Worm (Caenorhabditis elegans) whole organism, mixed stage, embryonic: ENCODE results near the gene nhr-152.

Experiments
- bed-3 ChIP-seq: fragments of 200-800 bp; sonication (Bioruptor generic); optimal IDR thresholded peaks from 3 replicates; lab custom pipeline; 2018; ENCODE audit warnings: mild to moderate bottlenecking, missing genetic modification characterization, moderate library complexity, missing compliant biosample characterization
- blmp-1 ChIP-seq: fragments of 150-350 bp; optimal IDR thresholded peaks from 2 replicates; lab custom pipeline; 2014; ENCODE audit warnings: missing biosample characterization, missing genetic modification characterization
- ceh-39 ChIP-seq: fragments of 150-350 bp; optimal IDR thresholded peaks from 2 replicates; lab custom pipeline; 2014; ENCODE audit warnings: missing biosample characterization, missing genetic modification characterization
- ceh-43 ChIP-seq: fragments of 200-800 bp; sonication (Bioruptor generic); optimal IDR thresholded peaks from 2 replicates; lab custom pipeline; 2018; ENCODE audit warnings: mild to moderate bottlenecking, missing genetic modification characterization, moderate library complexity, missing compliant biosample characterization
- ceh-83 ChIP-seq: fragments of 200-800 bp; sonication (Bioruptor generic); optimal IDR thresholded peaks from 2 replicates; lab custom pipeline; 2018; ENCODE audit warnings: mild to moderate bottlenecking, missing genetic modification characterization, missing compliant biosample characterization
- ces-1 ChIP-seq: fragments of 150-350 bp; optimal IDR thresholded peaks from 2 replicates; lab custom pipeline; 2014; ENCODE audit warnings: missing biosample characterization, missing genetic modification reagents, missing genetic modification characterization
- cnd-1 ChIP-seq: fragments of 200-800 bp; sonication (Bioruptor generic); optimal IDR thresholded peaks from 2 replicates; lab custom pipeline; 2018; ENCODE audit warnings: mild to moderate bottlenecking, missing genetic modification characterization, missing compliant biosample characterization
- drap-1 ChIP-seq: fragments of 200-800 bp; sonication (Bioruptor generic); optimal IDR thresholded peaks from 3 replicates; lab custom pipeline; 2018; ENCODE audit warnings: mild to moderate bottlenecking, missing genetic modification characterization, missing compliant biosample characterization
- elt-1 ChIP-seq: sonication (generic microtip); optimal IDR thresholded peaks from 2 replicates; lab custom pipeline; 2017; ENCODE audit warnings: missing genetic modification characterization, mild to moderate bottlenecking, missing compliant biosample characterization, antibody characterized with exemption, moderate library complexity, borderline replicate concordance; ENCODE audit not compliant: insufficient read depth
- elt-3 ChIP-seq: fragments of 150-350 bp; optimal IDR thresholded peaks from 2 replicates; lab custom pipeline; 2014; ENCODE audit warnings: missing biosample characterization, missing genetic modification characterization
- hlh-1 ChIP-seq: fragments of 150-350 bp; optimal IDR thresholded peaks from 2 replicates; lab custom pipeline; 2014; ENCODE audit warnings: missing biosample characterization, missing genetic modification reagents, missing genetic modification characterization
- lsy-2 ChIP-seq: fragments of 150-350 bp; optimal IDR thresholded peaks from 2 replicates; lab custom pipeline; 2014; ENCODE audit warnings: missing biosample characterization, missing genetic modification characterization
- mab-5 ChIP-seq: fragments of 150-350 bp; optimal IDR thresholded peaks from 2 replicates; lab custom pipeline; 2014; ENCODE audit warnings: missing biosample characterization, missing genetic modification characterization
- mep-1 ChIP-seq: fragments of 150-350 bp; optimal IDR thresholded peaks from 2 replicates; lab custom pipeline; 2017; ENCODE audit warnings: missing biosample characterization, missing genetic modification reagents, missing genetic modification characterization, inconsistent platforms
- nhr-12 ChIP-seq: fragments of 150-350 bp; optimal IDR thresholded peaks from 2 replicates; lab custom pipeline; 2014; ENCODE audit warnings: missing biosample characterization, missing genetic modification characterization
- nhr-237 ChIP-seq: fragments of 150-350 bp; optimal IDR thresholded peaks from 2 replicates; lab custom pipeline; 2014; ENCODE audit warnings: missing biosample characterization, missing genetic modification characterization
- nhr-28 ChIP-seq: fragments of 150-350 bp; optimal IDR thresholded peaks from 2 replicates; lab custom pipeline; 2014; ENCODE audit warnings: missing biosample characterization, missing genetic modification characterization
- nhr-76 ChIP-seq: sonication (generic microtip); optimal IDR thresholded peaks from 2 replicates; lab custom pipeline; 2017; ENCODE audit warnings: missing biosample characterization, missing genetic modification characterization
- pha-4 ChIP-seq: fragments of 150-350 bp; optimal IDR thresholded peaks from 2 replicates; lab custom pipeline; 2018; ENCODE audit warnings: missing biosample characterization, missing genetic modification reagents, missing genetic modification characterization
- sem-2 ChIP-seq: fragments of 200-800 bp; sonication (Bioruptor generic); optimal IDR thresholded peaks from 2 replicates; lab custom pipeline; 2018; ENCODE audit warnings: mild to moderate bottlenecking, missing genetic modification characterization, missing compliant biosample characterization
- snpc-4 ChIP-seq: fragments of 150-350 bp; optimal IDR thresholded peaks from 2 replicates; lab custom pipeline; 2014; ENCODE audit warnings: missing biosample characterization, missing genetic modification characterization
- sptf-1 ChIP-seq: sonication (generic microtip); optimal IDR thresholded peaks from 2 replicates; lab custom pipeline; 2017; ENCODE audit warnings: mild to moderate bottlenecking, missing genetic modification characterization, moderate library complexity, missing compliant biosample characterization
- unc-120 ChIP-seq: sonication (generic microtip); optimal IDR thresholded peaks from 2 replicates; lab custom pipeline; 2017; ENCODE audit warnings: missing genetic modification characterization, missing compliant biosample characterization; ENCODE audit not compliant: poor library complexity, severe bottlenecking
- unc-39 ChIP-seq: fragments of 150-350 bp; optimal IDR thresholded peaks from 2 replicates; lab custom pipeline; 2014; ENCODE audit warnings: missing biosample characterization, missing genetic modification characterization
- unc-62 ChIP-seq: fragments of 150-350 bp; optimal IDR thresholded peaks from 2 replicates; lab custom pipeline; 2014; ENCODE audit warnings: missing biosample characterization, missing genetic modification reagents, missing genetic modification characterization
- ztf-11 ChIP-seq: fragments of 150-350 bp; optimal IDR thresholded peaks from 2 replicates; lab custom pipeline; 2014; ENCODE audit warnings: missing biosample characterization, missing genetic modification characterization

Gene nhr-152

DNA sequence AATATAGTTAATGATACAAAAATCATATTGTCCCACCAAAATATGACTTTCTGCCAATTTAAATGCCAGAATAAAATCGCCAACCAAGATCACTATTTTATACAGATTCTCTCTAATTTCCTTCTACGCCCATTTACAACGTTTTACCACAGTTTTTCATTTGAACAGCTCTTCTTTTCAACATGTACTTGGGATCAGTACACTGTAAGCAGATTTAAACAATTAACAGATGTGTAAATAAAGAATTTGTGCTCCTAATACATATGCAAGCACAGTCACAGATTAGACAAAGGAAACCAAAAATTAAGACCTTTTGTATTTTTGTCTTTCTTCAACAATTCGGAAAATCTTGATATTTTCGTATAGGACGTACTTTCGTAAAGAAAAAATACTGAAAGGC is 42.7 kb upstream of the nhr-152 start, which contains the start of gene F07C4.11:
Gene F07C4.11 (minus strand): TSS at position 101 of the 400 bp plus-strand sequence.
- no peak for TF ChIP-seq unc-39 (tag; lab: Kevin White, UChicago)
- TF ChIP-seq mab-5 = no peak
- no peak for TF ChIP-seq elt-1
- TF ChIP-seq lsy-2 (tag; lab: Kevin White, UChicago) = no peak
- TF ChIP-seq sptf-1 (tag; lab: Kevin White, UChicago) = no peak

DNA sequence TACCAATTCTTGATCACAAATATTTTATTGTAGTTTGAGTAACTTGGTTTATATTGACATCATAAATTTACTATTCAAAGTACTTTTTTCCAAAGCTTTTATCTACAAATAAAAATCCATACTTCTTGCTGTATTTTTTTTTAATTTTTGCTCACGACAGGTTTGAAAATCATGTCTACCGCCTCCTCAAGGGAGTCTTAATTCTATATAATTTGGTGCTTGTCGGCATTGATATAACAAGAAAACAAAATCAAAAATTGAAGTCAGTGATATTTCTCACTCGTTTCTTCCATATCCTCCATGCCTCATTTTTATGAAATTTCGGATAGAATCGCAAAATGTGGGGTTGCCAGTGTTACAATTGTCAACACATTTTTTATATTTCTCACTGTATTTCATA is 40.7 kb upstream of the nhr-152 start, which contains the start of gene str-47:
Gene str-47 (plus strand): TSS at position 301 of the 400 bp plus-strand sequence.
- TF ChIP-seq bed-3 (GFP tag; lab: Kevin White, UChicago) (no peak), sem-2 (GFP tag; lab: Kevin White, UChicago) (no peak), lsy-2 (tag; lab: Kevin White, UChicago) (no peak), nhr-237 (tag; lab: Kevin White, UChicago) (no peak), ceh-39 (tag; lab: Kevin White, UChicago) (no peak), ceh-43 (GFP tag; lab: Kevin White, UChicago) (no peak), unc-62 (GFP tag; lab: Kevin White, UChicago) (no peak), ztf-11 (no peak), elt-1 (no peak), nhr-76 (tag; lab: Kevin White, UChicago) (no peak), blmp-1 (tag; lab: Kevin White, UChicago) (no peak), mep-1 (tag; lab: Kevin White, UChicago) (no peak), elt-3 (tag; lab: Kevin White, UChicago) (no peak)
- TF ChIP-seq, all 35 proteins: peak for 0

DNA sequence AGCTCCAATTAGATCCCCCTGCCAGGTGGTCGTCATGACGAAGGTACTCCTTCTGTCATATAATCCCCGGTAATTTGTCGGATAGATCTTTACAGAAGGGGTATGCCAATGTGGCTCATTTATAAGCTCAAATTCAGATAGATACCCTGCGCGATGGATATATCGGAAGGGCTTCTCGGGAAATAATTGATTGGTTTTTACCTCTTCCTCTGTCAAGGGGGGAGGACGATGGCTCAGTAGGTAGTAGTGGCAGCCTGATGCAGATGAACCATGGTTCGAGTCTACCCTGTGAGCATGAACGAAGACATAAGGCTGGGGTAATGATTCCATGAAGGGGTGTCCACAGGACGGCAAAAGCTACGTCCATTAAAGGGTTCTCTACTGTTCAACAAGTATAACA is 39.0 kb upstream of the nhr-152 start:
- TF ChIP-seq pha-4 (tag; lab: Kevin White, UChicago) (no peak), hlh-1 (tag; lab: Kevin White, UChicago) (no peak)
- TF ChIP-seq, all 35 proteins: peak for 0

DNA sequence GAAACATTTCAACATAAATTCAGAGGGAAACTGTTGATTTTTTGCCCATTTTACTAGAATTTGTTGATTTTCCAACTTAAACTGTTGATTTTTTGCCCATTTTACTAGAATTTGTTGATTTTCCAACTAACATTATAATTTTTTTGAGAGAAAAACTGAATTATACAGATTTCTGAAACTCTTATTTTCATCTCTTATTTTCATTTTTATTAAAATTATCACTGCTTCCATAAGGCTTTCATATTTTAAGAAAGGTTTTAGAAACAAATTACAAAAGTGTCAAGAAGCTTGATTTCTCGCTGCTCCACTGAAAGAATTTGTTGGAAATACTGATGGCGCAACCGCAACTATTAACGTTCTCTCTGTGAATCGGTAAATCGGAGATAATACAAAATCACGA is 36.2 kb upstream of the nhr-152 start:
- no peak for TF ChIP-seq cnd-1 (tag; lab: Kevin White, UChicago)

DNA sequence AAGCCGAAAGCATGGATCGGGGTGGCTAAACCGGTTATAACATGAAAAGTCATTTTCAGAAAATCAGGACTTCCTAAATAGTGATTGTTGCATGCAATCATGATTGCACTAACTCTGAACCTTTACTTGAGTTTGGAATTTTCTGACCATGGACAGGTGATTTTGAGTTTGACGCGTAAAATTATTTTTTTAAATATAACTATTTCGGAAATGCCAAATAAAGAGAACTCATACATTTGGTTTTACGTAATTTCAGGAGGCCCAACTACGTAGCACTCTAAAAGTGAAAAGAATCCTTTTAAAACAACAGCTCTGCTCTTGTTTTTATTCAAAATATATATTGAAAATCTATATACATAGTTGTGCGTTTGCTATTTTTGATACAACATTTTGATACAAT is 34.4 kb upstream of the nhr-152 start, which contains the start of gene srh-234:
Gene srh-234 (minus strand): TSS at position 101 of the 400 bp plus-strand sequence.
- TF ChIP-seq sem-2 (GFP tag; lab: Kevin White, UChicago) = no peak
- TF ChIP-seq sptf-1 (tag; lab: Kevin White, UChicago) = no peak
- no peak for TF ChIP-seq nhr-12 (tag; lab: Kevin White, UChicago)
- no peak for TF ChIP-seq unc-120 (tag; lab: Kevin White, UChicago)
- TF ChIP-seq bed-3 (GFP tag; lab: Kevin White, UChicago) = no peak
- no peak for TF ChIP-seq lsy-2 (tag; lab: Kevin White, UChicago)
- no peak for TF ChIP-seq nhr-237 (tag; lab: Kevin White, UChicago)
- no peak for TF ChIP-seq pha-4 (tag; lab: Kevin White, UChicago)
- no peak for TF ChIP-seq ces-1

DNA sequence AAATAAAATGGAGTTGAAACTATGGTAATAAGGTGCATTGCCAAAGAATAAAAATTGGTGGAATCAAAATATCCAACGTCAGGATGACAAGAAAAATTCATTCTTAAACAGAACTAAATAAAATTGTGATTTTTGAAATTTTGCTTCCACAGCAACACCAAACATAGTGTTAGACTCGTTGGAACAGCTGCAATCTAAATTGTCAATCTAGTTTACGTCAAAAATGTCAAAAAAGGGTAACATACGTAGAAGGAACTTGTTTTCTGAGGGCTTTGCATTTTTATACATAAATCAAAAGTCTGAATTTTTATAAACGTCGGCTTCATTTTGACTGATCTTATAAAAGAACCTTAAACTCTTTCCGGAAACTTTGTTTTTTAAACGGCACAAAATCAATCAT is 32.6 kb upstream of the nhr-152 start, which contains the start of gene srh-200:
Gene srh-200 (minus strand): TSS at position 101 of the 400 bp plus-strand sequence.
- no peak for TF ChIP-seq elt-3 (tag; lab: Kevin White, UChicago)
- no peak for TF ChIP-seq ceh-39 (tag; lab: Kevin White, UChicago)
- TF ChIP-seq nhr-237 (tag; lab: Kevin White, UChicago) = no peak
- TF ChIP-seq ceh-83 (GFP tag; lab: Kevin White, UChicago) = no peak
- TF ChIP-seq unc-62 (GFP tag; lab: Kevin White, UChicago) = no peak
- TF ChIP-seq elt-1 = no peak
- no peak for TF ChIP-seq drap-1 (GFP tag; lab: Kevin White, UChicago)
- TF ChIP-seq nhr-28 (tag; lab: Kevin White, UChicago) = no peak
- TF ChIP-seq blmp-1 (tag; lab: Kevin White, UChicago) = no peak
- no peak for TF ChIP-seq sptf-1 (tag; lab: Kevin White, UChicago)
- TF ChIP-seq nhr-76 (tag; lab: Kevin White, UChicago) = no peak

DNA sequence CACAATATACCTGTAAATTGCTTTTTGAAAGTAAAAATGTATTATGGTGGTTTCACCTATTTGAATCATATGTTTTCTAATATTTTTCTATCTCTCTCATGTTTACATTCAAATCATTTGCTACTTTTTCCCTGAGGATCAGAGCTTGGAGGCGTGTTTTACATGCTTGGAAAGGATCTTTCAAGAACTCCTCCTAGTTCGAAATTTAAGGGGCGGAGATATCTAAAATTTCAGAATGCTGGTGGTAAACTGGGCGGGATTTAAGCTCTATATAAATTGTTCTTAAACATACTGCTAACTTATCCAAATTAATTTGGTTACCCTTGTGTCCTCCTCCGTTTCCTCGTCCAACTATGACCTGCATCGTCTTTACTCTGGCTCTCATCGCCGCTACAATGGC is 18.2 kb upstream of the nhr-152 start, which contains the start of gene C12D5.5:
Gene C12D5.5 (plus strand): TSS at position 301 of the 400 bp plus-strand sequence.
- TF ChIP-seq elt-1 = no peak
- TF ChIP-seq drap-1 (GFP tag; lab: Kevin White, UChicago) = no peak
- TF ChIP-seq blmp-1 (tag; lab: Kevin White, UChicago) = no peak
- no peak for TF ChIP-seq ceh-39 (tag; lab: Kevin White, UChicago)
- TF ChIP-seq snpc-4 (tag; lab: Kevin White, UChicago) = no peak
- no peak for TF ChIP-seq cnd-1 (tag; lab: Kevin White, UChicago)
- no peak for TF ChIP-seq sptf-1 (tag; lab: Kevin White, UChicago)
